Worm (Caenorhabditis elegans) whole organism, mixed stage, embryonic: ENCODE results near the gene cyc-2.2.

Experiments used
- M03D4.4 ChIP-seq: sonication (generic microtip); optimal IDR thresholded peaks from 2 replicates; lab custom pipeline; 2017; ENCODE audit warnings: mild to moderate bottlenecking, missing genetic modification characterization, missing compliant biosample characterization
- bed-3 ChIP-seq: fragments of 200-800 bp; sonication (Bioruptor generic); optimal IDR thresholded peaks from 3 replicates; lab custom pipeline; 2018; ENCODE audit warnings: mild to moderate bottlenecking, missing genetic modification characterization, moderate library complexity, missing compliant biosample characterization
- blmp-1 ChIP-seq: fragments of 150-350 bp; optimal IDR thresholded peaks from 2 replicates; lab custom pipeline; 2014; ENCODE audit warnings: missing biosample characterization, missing genetic modification characterization
- ceh-39 ChIP-seq: fragments of 150-350 bp; optimal IDR thresholded peaks from 2 replicates; lab custom pipeline; 2014; ENCODE audit warnings: missing biosample characterization, missing genetic modification characterization
- ceh-43 ChIP-seq: fragments of 200-800 bp; sonication (Bioruptor generic); optimal IDR thresholded peaks from 2 replicates; lab custom pipeline; 2018; ENCODE audit warnings: mild to moderate bottlenecking, missing genetic modification characterization, moderate library complexity, missing compliant biosample characterization
- ceh-83 ChIP-seq: fragments of 200-800 bp; sonication (Bioruptor generic); optimal IDR thresholded peaks from 2 replicates; lab custom pipeline; 2018; ENCODE audit warnings: mild to moderate bottlenecking, missing genetic modification characterization, missing compliant biosample characterization
- ces-1 ChIP-seq: fragments of 150-350 bp; optimal IDR thresholded peaks from 2 replicates; lab custom pipeline; 2014; ENCODE audit warnings: missing biosample characterization, missing genetic modification reagents, missing genetic modification characterization
- cnd-1 ChIP-seq: fragments of 200-800 bp; sonication (Bioruptor generic); optimal IDR thresholded peaks from 2 replicates; lab custom pipeline; 2018; ENCODE audit warnings: mild to moderate bottlenecking, missing genetic modification characterization, missing compliant biosample characterization
- drap-1 ChIP-seq: fragments of 200-800 bp; sonication (Bioruptor generic); optimal IDR thresholded peaks from 3 replicates; lab custom pipeline; 2018; ENCODE audit warnings: mild to moderate bottlenecking, missing genetic modification characterization, missing compliant biosample characterization
- elt-1 ChIP-seq: sonication (generic microtip); optimal IDR thresholded peaks from 2 replicates; lab custom pipeline; 2017; ENCODE audit warnings: missing genetic modification characterization, mild to moderate bottlenecking, missing compliant biosample characterization, antibody characterized with exemption, moderate library complexity, borderline replicate concordance; ENCODE audit not compliant: insufficient read depth
- elt-3 ChIP-seq: fragments of 150-350 bp; optimal IDR thresholded peaks from 2 replicates; lab custom pipeline; 2014; ENCODE audit warnings: missing biosample characterization, missing genetic modification characterization
- flh-1 ChIP-seq: fragments of 200-800 bp; sonication (Bioruptor generic); optimal IDR thresholded peaks from 2 replicates; lab custom pipeline; 2018; ENCODE audit warnings: mild to moderate bottlenecking, missing genetic modification characterization, moderate library complexity, missing compliant biosample characterization
- ham-2 ChIP-seq: fragments of 200-800 bp; sonication (Bioruptor generic); optimal IDR thresholded peaks from 2 replicates; lab custom pipeline; 2018; ENCODE audit warnings: mild to moderate bottlenecking, missing genetic modification characterization, missing compliant biosample characterization
- hlh-1 ChIP-seq: fragments of 150-350 bp; optimal IDR thresholded peaks from 2 replicates; lab custom pipeline; 2014; ENCODE audit warnings: missing biosample characterization, missing genetic modification reagents, missing genetic modification characterization
- lin-13 ChIP-seq: fragments of 150-350 bp; optimal IDR thresholded peaks from 2 replicates; lab custom pipeline; 2014; ENCODE audit warnings: missing biosample characterization, missing genetic modification characterization
- lin-32 ChIP-seq: fragments of 200-800 bp; sonication (Bioruptor generic); optimal IDR thresholded peaks from 2 replicates; lab custom pipeline; 2018; ENCODE audit warnings: mild to moderate bottlenecking, missing genetic modification characterization, missing compliant biosample characterization
- lsy-2 ChIP-seq: fragments of 150-350 bp; optimal IDR thresholded peaks from 2 replicates; lab custom pipeline; 2014; ENCODE audit warnings: missing biosample characterization, missing genetic modification characterization
- mab-5 ChIP-seq: fragments of 150-350 bp; optimal IDR thresholded peaks from 2 replicates; lab custom pipeline; 2014; ENCODE audit warnings: missing biosample characterization, missing genetic modification characterization
- mep-1 ChIP-seq: fragments of 150-350 bp; optimal IDR thresholded peaks from 2 replicates; lab custom pipeline; 2017; ENCODE audit warnings: missing biosample characterization, missing genetic modification reagents, missing genetic modification characterization, inconsistent platforms
- mls-2 ChIP-seq: sonication (generic microtip); optimal IDR thresholded peaks from 2 replicates; lab custom pipeline; 2016; ENCODE audit warnings: mild to moderate bottlenecking, missing genetic modification characterization, moderate library complexity, missing compliant biosample characterization
- nhr-12 ChIP-seq: fragments of 150-350 bp; optimal IDR thresholded peaks from 2 replicates; lab custom pipeline; 2014; ENCODE audit warnings: missing biosample characterization, missing genetic modification characterization
- nhr-2 ChIP-seq: fragments of 150-350 bp; optimal IDR thresholded peaks from 2 replicates; lab custom pipeline; 2014; ENCODE audit warnings: missing biosample characterization, missing genetic modification characterization
- nhr-28 ChIP-seq: fragments of 150-350 bp; optimal IDR thresholded peaks from 2 replicates; lab custom pipeline; 2014; ENCODE audit warnings: missing biosample characterization, missing genetic modification characterization
- nhr-76 ChIP-seq: sonication (generic microtip); optimal IDR thresholded peaks from 2 replicates; lab custom pipeline; 2017; ENCODE audit warnings: missing biosample characterization, missing genetic modification characterization
- pha-4 ChIP-seq: fragments of 150-350 bp; optimal IDR thresholded peaks from 2 replicates; lab custom pipeline; 2018; ENCODE audit warnings: missing biosample characterization, missing genetic modification reagents, missing genetic modification characterization
- sem-2 ChIP-seq: fragments of 200-800 bp; sonication (Bioruptor generic); optimal IDR thresholded peaks from 2 replicates; lab custom pipeline; 2018; ENCODE audit warnings: mild to moderate bottlenecking, missing genetic modification characterization, missing compliant biosample characterization
- sptf-1 ChIP-seq: sonication (generic microtip); optimal IDR thresholded peaks from 2 replicates; lab custom pipeline; 2017; ENCODE audit warnings: mild to moderate bottlenecking, missing genetic modification characterization, moderate library complexity, missing compliant biosample characterization
- tbx-8 ChIP-seq: fragments of 200-800 bp; sonication (Bioruptor generic); optimal IDR thresholded peaks from 2 replicates; lab custom pipeline; 2018; ENCODE audit warnings: mild to moderate bottlenecking, missing genetic modification characterization, moderate library complexity, missing compliant biosample characterization
- unc-120 ChIP-seq: sonication (generic microtip); optimal IDR thresholded peaks from 2 replicates; lab custom pipeline; 2017; ENCODE audit warnings: missing genetic modification characterization, missing compliant biosample characterization; ENCODE audit not compliant: poor library complexity, severe bottlenecking
- unc-62 ChIP-seq: fragments of 150-350 bp; optimal IDR thresholded peaks from 2 replicates; lab custom pipeline; 2014; ENCODE audit warnings: missing biosample characterization, missing genetic modification reagents, missing genetic modification characterization
- zip-8 ChIP-seq: fragments of 150-350 bp; optimal IDR thresholded peaks from 2 replicates; lab custom pipeline; 2014; ENCODE audit warnings: missing biosample characterization, missing genetic modification characterization
- ztf-11 ChIP-seq: fragments of 150-350 bp; optimal IDR thresholded peaks from 2 replicates; lab custom pipeline; 2014; ENCODE audit warnings: missing biosample characterization, missing genetic modification characterization

Gene cyc-2.2

DNA sequence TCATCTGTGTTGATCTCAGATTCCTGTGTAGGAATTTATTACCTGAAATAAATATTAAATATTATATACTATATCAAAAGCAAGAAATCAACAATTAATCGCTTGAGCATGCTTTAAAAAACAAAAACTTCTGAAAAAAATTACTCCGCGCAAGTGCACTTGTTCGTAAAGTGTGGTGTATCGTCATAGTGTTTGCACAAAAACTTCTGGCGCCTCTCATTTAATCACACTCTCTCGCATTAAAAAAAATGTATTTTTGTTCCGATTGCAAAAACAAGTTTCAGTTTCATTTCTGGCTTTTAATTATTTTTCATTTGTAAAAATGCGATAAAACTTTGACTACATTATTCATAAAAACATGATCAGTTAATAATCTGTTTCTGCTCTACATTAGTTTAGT is 12.9 kb downstream of the cyc-2.2 start, which contains the start of the genes C14C10.10 and ril-2:
C14C10.10 (minus strand) TSS at position 19 of the 400 bp plus-strand sequence.
ril-2 (minus strand) TSS at position 48 of the 400 bp plus-strand sequence.
- TF ChIP-seq hlh-1 (no peak), elt-1 (tag; lab: Kevin White, UChicago) (no peak), ztf-11 (tag; lab: Kevin White, UChicago) (no peak), pha-4 (tag; lab: Kevin White, UChicago) (no peak), drap-1 (no peak), tbx-8 (no peak), ceh-39 (tag; lab: Kevin White, UChicago) (no peak), elt-3 (tag; lab: Kevin White, UChicago) (no peak), M03D4.4 (tag; lab: Kevin White, UChicago) (no peak), bed-3 (GFP tag; lab: Kevin White, UChicago) (no peak), lin-32 (GFP tag; lab: Kevin White, UChicago) (no peak), nhr-12 (tag; lab: Kevin White, UChicago) (no peak), nhr-2 (no peak)

DNA sequence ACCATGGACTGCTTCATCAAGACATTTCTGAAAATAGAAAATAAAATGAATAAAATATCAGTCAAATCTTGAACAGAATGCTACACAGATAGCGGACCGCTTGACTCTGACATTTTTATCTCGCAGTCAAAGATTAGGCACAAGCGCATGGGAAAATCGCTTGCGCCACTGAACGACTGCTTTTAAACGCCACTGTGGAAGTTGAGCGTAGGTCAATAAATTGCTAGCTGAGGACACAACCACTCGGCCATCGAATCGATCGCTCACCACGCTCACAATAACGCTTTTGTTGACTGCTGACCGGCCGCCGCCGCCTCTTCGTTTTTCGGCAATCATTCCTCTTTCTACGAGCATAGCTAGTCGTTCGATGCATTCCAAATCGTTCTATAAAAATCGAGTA is 15.2 kb downstream of the cyc-2.2 start:
- TF ChIP-seq tbx-8 (peak; percentile 69), unc-120 (tag; lab: Kevin White, UChicago) (peak; percentile 42), lin-32 (GFP tag; lab: Kevin White, UChicago) (peak; percentile 48), cnd-1 (tag; lab: Kevin White, UChicago) (peak; percentile 78), ceh-83 (GFP tag; lab: Kevin White, UChicago) (peak; percentile 82), ceh-43 (GFP tag; lab: Kevin White, UChicago) (peak; percentile 59), unc-62 (no peak), sptf-1 (tag; lab: Kevin White, UChicago) (peak; percentile 85), M03D4.4 (tag; lab: Kevin White, UChicago) (peak; percentile 84), sem-2 (GFP tag; lab: Kevin White, UChicago) (peak; percentile 67), pha-4 (tag; lab: Kevin White, UChicago) (peak; percentile 63), lin-13 (tag; lab: Kevin White, UChicago) (peak; percentile 25), bed-3 (GFP tag; lab: Kevin White, UChicago) (peak; percentile 64), mep-1 (tag; lab: Kevin White, UChicago) (no peak), ceh-39 (tag; lab: Kevin White, UChicago) (no peak), hlh-1 (peak; percentile 53), drap-1 (peak; percentile 83), nhr-76 (tag; lab: Kevin White, UChicago) (no peak), ham-2 (GFP tag; lab: Kevin White, UChicago) (peak; percentile 63), mls-2 (tag; lab: Kevin White, UChicago) (peak; percentile 87), zip-8 (tag; lab: Kevin White, UChicago) (no peak), lsy-2 (tag; lab: Kevin White, UChicago) (peak; percentile 42), nhr-2 (no peak)

DNA sequence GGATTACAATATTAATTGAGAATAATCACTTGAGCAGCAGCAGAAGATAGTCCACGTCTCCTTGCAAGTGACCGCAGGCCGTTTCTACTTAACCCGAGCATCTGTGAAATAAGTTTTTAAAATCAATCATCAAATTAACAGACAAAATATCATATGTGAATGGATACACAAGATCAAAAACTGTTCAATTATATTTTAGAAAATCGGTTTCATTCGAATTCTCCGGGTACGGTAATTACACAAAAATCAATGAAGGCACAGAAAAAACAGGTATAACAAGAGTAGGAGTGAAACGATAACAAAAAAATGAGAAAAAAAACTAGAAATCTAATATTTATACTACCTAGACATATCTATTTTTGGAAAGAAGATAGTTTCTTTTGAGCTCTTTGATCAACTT is 15.8 kb downstream of the cyc-2.2 start, which contains the start of gene mma-1:
mma-1 (minus strand) TSS at position 101 of the 400 bp plus-strand sequence.
- TF ChIP-seq drap-1 (no peak), nhr-28 (tag; lab: Kevin White, UChicago) (no peak), lin-13 (tag; lab: Kevin White, UChicago) (no peak), elt-3 (tag; lab: Kevin White, UChicago) (no peak), ceh-39 (tag; lab: Kevin White, UChicago) (no peak), mab-5 (tag; lab: Kevin White, UChicago) (no peak), mep-1 (tag; lab: Kevin White, UChicago) (no peak), ham-2 (GFP tag; lab: Kevin White, UChicago) (no peak), ceh-43 (GFP tag; lab: Kevin White, UChicago) (no peak), M03D4.4 (tag; lab: Kevin White, UChicago) (no peak), blmp-1 (tag; lab: Kevin White, UChicago) (no peak), unc-120 (tag; lab: Kevin White, UChicago) (no peak), nhr-2 (no peak), nhr-76 (tag; lab: Kevin White, UChicago) (no peak), nhr-12 (tag; lab: Kevin White, UChicago) (no peak), unc-62 (no peak), zip-8 (tag; lab: Kevin White, UChicago) (no peak), lin-32 (GFP tag; lab: Kevin White, UChicago) (no peak)
- TF ChIP-seq, all 35 proteins: peak for 0

- TF ChIP-seq lsy-2 (tag; lab: Kevin White, UChicago) (no peak), ceh-43 (GFP tag; lab: Kevin White, UChicago) (no peak), hlh-1 (no peak), unc-120 (tag; lab: Kevin White, UChicago) (no peak), M03D4.4 (tag; lab: Kevin White, UChicago) (no peak), bed-3 (GFP tag; lab: Kevin White, UChicago) (no peak), elt-1 (tag; lab: Kevin White, UChicago) (no peak), ces-1 (GFP tag; lab: Kevin White, UChicago) (no peak), nhr-28 (tag; lab: Kevin White, UChicago) (no peak), ceh-83 (GFP tag; lab: Kevin White, UChicago) (no peak), tbx-8 (no peak), flh-1 (GFP tag; lab: Kevin White, UChicago) (no peak), pha-4 (tag; lab: Kevin White, UChicago) (no peak), mab-5 (tag; lab: Kevin White, UChicago) (no peak), elt-3 (tag; lab: Kevin White, UChicago) (no peak), nhr-12 (tag; lab: Kevin White, UChicago) (no peak), ztf-11 (tag; lab: Kevin White, UChicago) (no peak), nhr-2 (no peak), nhr-76 (tag; lab: Kevin White, UChicago) (no peak)
- TF ChIP-seq, all 35 proteins: peak for 0
Observed at ce11 chrV:12592379-12592778, 19.6 kb downstream of the cyc-2.2 start, which contains the start of gene C14C10.2. C14C10.2 (minus strand) TSS chrV:12592479.
